Fruit fly (Drosophila melanogaster): ENCODE results near the gene CG7376.
"Not testable (repeated sequence)": the region's sequence is repeated elsewhere in the genome, so short reads cannot be mapped to it uniquely, and the experiment has no call there.

CG7376 gene

DNA sequence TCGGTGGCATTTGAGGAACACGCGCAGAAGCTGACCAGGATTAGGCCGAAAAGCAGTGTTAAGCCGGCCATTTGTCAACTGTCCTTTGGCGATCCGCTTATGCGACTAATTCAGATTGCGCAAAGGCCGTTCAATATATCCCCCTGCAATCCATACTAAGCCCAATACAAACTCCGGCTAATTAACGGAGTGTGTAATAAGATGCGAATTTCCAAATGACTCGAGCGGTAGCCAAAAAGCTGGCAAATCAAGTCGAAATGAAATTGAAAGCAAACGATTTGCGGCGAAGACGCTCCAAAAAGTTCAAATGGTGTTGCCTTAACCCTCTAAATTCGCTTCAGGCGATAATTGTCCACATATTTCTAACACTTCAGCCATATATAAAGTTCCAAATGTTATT lies 31.7 kb upstream of the CG7376 start, which contains the start of gene Cpr65Aw:
Gene Cpr65Aw, minus strand, starts transcription at position 101 of the 400 bp plus-strand sequence.
- TF ChIP-seq CG5204 (GFP tag; optimal IDR thresholded peaks at IDR 0.05) (no peak), Hr96 (GFP tag; optimal IDR thresholded peaks at IDR 0.05) (no peak), Clk (GFP tag; optimal IDR thresholded peaks at IDR 0.05) (no peak), kay (GFP tag; ENCODE audit: borderline replicate concordance) (no peak), CG1620 (GFP tag; optimal IDR thresholded peaks at IDR 0.05) (no peak)

dm6 chr3L:6143188-6143755 lies 30.8 kb upstream of the CG7376 start, which contains the start of gene Lcp65Ad:
Gene Lcp65Ad (plus strand): TSS chr3L:6143395.
- no peak for TF ChIP-seq cnc (optimal IDR thresholded peaks at IDR 0.05)
- no peak for TF ChIP-seq CG12768 (GFP tag; optimal IDR thresholded peaks at IDR 0.05)
- no peak for TF ChIP-seq toe (GFP tag; optimal IDR thresholded peaks at IDR 0.05)
- TF ChIP-seq CG7101 (tag; optimal IDR thresholded peaks at IDR 0.05), result no peak
- no peak for TF ChIP-seq CG11617 (GFP tag; optimal IDR thresholded peaks at IDR 0.05)
- TF ChIP-seq CG1620 (GFP tag; optimal IDR thresholded peaks at IDR 0.05), result no peak
- TF ChIP-seq CG7045 (GFP tag; optimal IDR thresholded peaks at IDR 0.05), result no peak
- TF ChIP-seq cic (GFP tag; optimal IDR thresholded peaks at IDR 0.05), result no peak
- no peak for TF ChIP-seq Crg-1 (GFP tag; optimal IDR thresholded peaks at IDR 0.05)
- TF ChIP-seq Clk (GFP tag; optimal IDR thresholded peaks at IDR 0.05), result no peak
- TF ChIP-seq Mnt (GFP tag; optimal IDR thresholded peaks at IDR 0.05), result no peak
- no peak for TF ChIP-seq CG33017 (tag; optimal IDR thresholded peaks at IDR 0.05)
- no peak for TF ChIP-seq Hr96 (GFP tag; optimal IDR thresholded peaks at IDR 0.05)
- TF ChIP-seq tj (GFP tag; optimal IDR thresholded peaks at IDR 0.05), result no peak
- TF ChIP-seq bab1 (GFP tag; optimal IDR thresholded peaks at IDR 0.05), result no peak
- no peak for TF ChIP-seq kay (GFP tag; ENCODE audit: borderline replicate concordance)
- no peak for TF ChIP-seq CG14711 (tag; optimal IDR thresholded peaks at IDR 0.05)
- no peak for TF ChIP-seq ovo (GFP tag; optimal IDR thresholded peaks at IDR 0.05)

DNA sequence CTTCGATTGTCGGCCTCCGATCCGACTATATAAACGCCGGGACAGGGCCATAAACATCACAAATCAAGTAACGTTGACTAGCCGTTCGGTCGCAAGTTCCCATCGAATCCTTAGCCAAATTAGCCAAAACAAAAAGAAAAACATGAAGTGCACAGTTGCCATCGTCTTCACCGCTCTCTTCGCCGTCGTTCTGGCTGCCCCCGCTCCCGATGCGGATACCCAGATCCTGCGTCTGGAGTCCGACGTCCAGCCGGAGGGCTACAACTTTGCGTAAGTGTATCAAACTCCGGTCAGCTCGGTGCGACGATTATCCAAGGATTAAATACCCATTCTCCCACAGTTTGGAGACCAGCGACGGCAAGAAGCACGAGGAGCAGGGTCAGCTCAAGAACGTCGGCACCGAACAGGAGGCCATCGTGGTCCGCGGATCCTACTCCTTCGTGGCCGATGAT lies 29.3 kb upstream of the CG7376 start, which contains the start of gene Lcp65Ac:
Gene Lcp65Ac, plus strand, starts transcription at position 51 of the 452 bp plus-strand sequence.
- TF ChIP-seq CG14711 (tag; optimal IDR thresholded peaks at IDR 0.05) (no peak), Crg-1 (GFP tag; optimal IDR thresholded peaks at IDR 0.05) (no peak), CG1620 (GFP tag; optimal IDR thresholded peaks at IDR 0.05) (no peak), CG7101 (tag; optimal IDR thresholded peaks at IDR 0.05) (no peak), kay (GFP tag; ENCODE audit: borderline replicate concordance) (no peak), toe (GFP tag; optimal IDR thresholded peaks at IDR 0.05) (no peak), Hr96 (GFP tag; optimal IDR thresholded peaks at IDR 0.05) (no peak), CG11617 (GFP tag; optimal IDR thresholded peaks at IDR 0.05) (no peak), tj (GFP tag; optimal IDR thresholded peaks at IDR 0.05) (no peak), CG33017 (tag; optimal IDR thresholded peaks at IDR 0.05) (no peak), Mnt (GFP tag; optimal IDR thresholded peaks at IDR 0.05) (no peak), CG7045 (GFP tag; optimal IDR thresholded peaks at IDR 0.05) (no peak), bab1 (GFP tag; optimal IDR thresholded peaks at IDR 0.05) (no peak), CG5204 (GFP tag; optimal IDR thresholded peaks at IDR 0.05) (no peak), cic (GFP tag; optimal IDR thresholded peaks at IDR 0.05) (no peak), pad (GFP tag; optimal IDR thresholded peaks at IDR 0.05) (no peak), CG12768 (GFP tag; optimal IDR thresholded peaks at IDR 0.05) (no peak), Clk (GFP tag; optimal IDR thresholded peaks at IDR 0.05) (no peak), ovo (GFP tag; optimal IDR thresholded peaks at IDR 0.05) (no peak)

- TF ChIP-seq bab1, Crg-1, tj (GFP tag; optimal IDR thresholded peaks at IDR 0.05): not testable (repeated sequence)
Measured at dm6 chr3L:6146374-6146773, 27.7 kb upstream of the CG7376 start, which contains the start of gene Lcp65Ab2. Gene Lcp65Ab2 (plus strand): TSS chr3L:6146674.

- TF ChIP-seq ovo, CG12768, Mnt (GFP tag; optimal IDR thresholded peaks at IDR 0.05): not testable (repeated sequence)
Measured at dm6 chr3L:6147887-6148286, 26.2 kb upstream of the CG7376 start, which contains the start of gene Cpr65Ax1. Gene Cpr65Ax1 (minus strand): TSS chr3L:6147987.

dm6 chr3L:6149248-6149647 lies 24.8 kb upstream of the CG7376 start, which contains the start of gene Lcp65Ab1:
Gene Lcp65Ab1 (plus strand): TSS chr3L:6149548.
- not testable (repeated sequence) for TF ChIP-seq CG7045, CG1620, Mnt (GFP tag; optimal IDR thresholded peaks at IDR 0.05)

DNA sequence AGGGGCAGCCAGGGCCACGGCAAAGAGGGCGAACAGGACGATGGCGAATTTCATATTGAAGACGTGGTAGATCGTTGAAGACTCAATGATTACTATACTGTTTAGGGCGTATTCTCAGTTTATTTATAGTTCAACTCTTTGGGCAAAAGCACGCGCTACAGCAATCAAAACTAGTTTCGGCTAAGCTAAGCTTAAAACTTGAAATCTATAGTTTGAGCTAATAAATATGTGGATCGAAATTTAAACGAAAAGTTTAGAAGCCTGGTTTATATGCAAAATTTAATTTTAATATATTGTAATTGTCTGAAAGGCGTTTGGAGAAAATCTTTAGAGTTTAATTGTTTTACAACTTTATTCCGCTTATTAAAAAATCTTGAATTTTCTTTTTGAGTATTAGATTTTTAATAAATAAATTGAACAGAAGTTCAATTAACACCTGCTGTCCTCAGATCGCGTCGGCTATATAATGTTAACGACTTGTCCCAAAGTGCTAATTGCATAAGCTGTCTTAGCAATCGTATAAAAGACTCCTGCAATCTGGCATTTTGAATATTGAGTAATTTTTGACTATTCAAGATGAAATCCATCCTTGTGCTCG lies 23.2 kb upstream of the CG7376 start, which contains the start of the genes Cpr65Ax2 and Lcp65Aa:
Gene Cpr65Ax2, minus strand, starts transcription at position 101 of the 598 bp plus-strand sequence.
Gene Lcp65Aa, plus strand, starts transcription at position 548 of the 598 bp plus-strand sequence.
- TF ChIP-seq Hr96, tj, bab1 (GFP tag; optimal IDR thresholded peaks at IDR 0.05): not testable (repeated sequence)

Data from whole organism, adult.